Worm (Caenorhabditis elegans) whole organism, L1 larva: ENCODE data around the gene dyla-1.

ENCODE experiments used
- ceh-82 ChIP-seq, 3 experiments: fragments of 150-350 bp in 1 of 3; sonication (generic microtip) in 2 of 3; optimal IDR thresholded peaks; 2 replicates each; lab custom pipeline; 2014 to 2017; ENCODE audit warnings: missing biosample characterization in 3 of 3, missing genetic modification characterization in 3 of 3
- unc-62 ChIP-seq: fragments of 150-350 bp; optimal IDR thresholded peaks from 2 replicates; lab custom pipeline; 2014; ENCODE audit warnings: missing biosample characterization, missing genetic modification reagents, missing genetic modification characterization

ce11 chrX:16803545-16803944, 37.3 kb upstream of the dyla-1 start:
- no peak for TF ChIP-seq unc-62
- no peak for TF ChIP-seq ceh-82 (tag; optimal IDR thresholded peaks at IDR 0.05; lab: Kevin White, UChicago)
